Worm (Caenorhabditis elegans) whole organism, late embryonic: ENCODE measurements around the gene unc-1.

ENCODE experiments used
- C38D4.7 ChIP-seq: fragments of 200-800 bp; sonication (Bioruptor generic); optimal IDR thresholded peaks from 2 replicates; lab custom pipeline; 2018; ENCODE audit warnings: mild to moderate bottlenecking, missing genetic modification characterization, moderate library complexity, missing compliant biosample characterization
- F13H6.1 ChIP-seq: sonication (generic microtip); optimal IDR thresholded peaks from 2 replicates; lab custom pipeline; 2016; ENCODE audit warnings: missing genetic modification characterization, missing compliant biosample characterization
- K02D7.2 ChIP-seq: sonication (generic microtip); optimal IDR thresholded peaks from 2 replicates; lab custom pipeline; 2017; ENCODE audit warnings: mild to moderate bottlenecking, missing genetic modification characterization, missing compliant biosample characterization
- T23F11.4 ChIP-seq: fragments of 200-800 bp; sonication (Bioruptor generic); optimal IDR thresholded peaks from 2 replicates; lab custom pipeline; 2018; ENCODE audit warnings: mild to moderate bottlenecking, missing genetic modification characterization, missing compliant biosample characterization
- Y22D7AL.16 ChIP-seq: sonication (generic microtip); optimal IDR thresholded peaks from 2 replicates; lab custom pipeline; 2016; ENCODE audit warnings: missing genetic modification characterization, missing compliant biosample characterization
- ama-1 ChIP-seq: fragments of 150-350 bp; optimal IDR thresholded peaks from 2 replicates; lab custom pipeline; 2014
- ceh-18 ChIP-seq: sonication (generic microtip); optimal IDR thresholded peaks from 2 replicates; lab custom pipeline; 2016; ENCODE audit warnings: missing genetic modification characterization, missing compliant biosample characterization
- ceh-19 ChIP-seq: fragments of 200-800 bp; sonication (Bioruptor generic); optimal IDR thresholded peaks from 2 replicates; lab custom pipeline; 2018; ENCODE audit warnings: mild to moderate bottlenecking, missing genetic modification characterization, missing compliant biosample characterization
- ceh-22 ChIP-seq: sonication (generic microtip); optimal IDR thresholded peaks from 2 replicates; lab custom pipeline; 2017; ENCODE audit warnings: missing biosample characterization, missing genetic modification characterization
- ceh-24 ChIP-seq: sonication (generic microtip); optimal IDR thresholded peaks from 2 replicates; lab custom pipeline; 2016; ENCODE audit warnings: mild to moderate bottlenecking, missing genetic modification characterization, missing compliant biosample characterization
- ceh-30 ChIP-seq: fragments of 150-350 bp; optimal IDR thresholded peaks from 2 replicates; lab custom pipeline; 2014; ENCODE audit warnings: missing biosample characterization, missing genetic modification characterization
- ceh-31 ChIP-seq: sonication (generic microtip); optimal IDR thresholded peaks from 2 replicates; lab custom pipeline; 2016; ENCODE audit warnings: missing genetic modification characterization, missing compliant biosample characterization
- ceh-34 ChIP-seq: sonication (generic microtip); optimal IDR thresholded peaks from 2 replicates; lab custom pipeline; 2016; ENCODE audit warnings: mild to moderate bottlenecking, missing genetic modification characterization, missing compliant biosample characterization
- ceh-45 ChIP-seq: fragments of 200-800 bp; sonication (Bioruptor generic); IDR thresholded peaks from 2 replicates; pipeline ENCODE4 v1.3.6; 2022; ENCODE audit warnings: missing genetic modification reagents, missing genetic modification characterization, missing compliant biosample characterization
- ceh-48 ChIP-seq: sonication (generic microtip); optimal IDR thresholded peaks from 2 replicates; lab custom pipeline; 2016; ENCODE audit warnings: missing genetic modification characterization, inconsistent platforms, missing compliant biosample characterization
- ceh-9 ChIP-seq: sonication (generic microtip); optimal IDR thresholded peaks from 2 replicates; lab custom pipeline; 2016; ENCODE audit warnings: mild to moderate bottlenecking, missing genetic modification characterization, inconsistent platforms, missing compliant biosample characterization
- che-1 ChIP-seq: sonication (generic microtip); optimal IDR thresholded peaks from 2 replicates; lab custom pipeline; 2016; ENCODE audit warnings: mild to moderate bottlenecking, missing genetic modification characterization, missing compliant biosample characterization
- dve-1 ChIP-seq: sonication (generic microtip); optimal IDR thresholded peaks from 2 replicates; lab custom pipeline; 2017; ENCODE audit warnings: antibody characterized with exemption, mild to moderate bottlenecking, missing genetic modification characterization, missing compliant biosample characterization
- elt-2 ChIP-seq: sonication (generic microtip); optimal IDR thresholded peaks from 2 replicates; lab custom pipeline; 2016; ENCODE audit warnings: missing genetic modification reagents, missing genetic modification characterization, missing compliant biosample characterization
- elt-4 ChIP-seq: sonication (generic microtip); optimal IDR thresholded peaks from 2 replicates; lab custom pipeline; 2016; ENCODE audit warnings: missing genetic modification characterization, missing compliant biosample characterization
- eyg-1 ChIP-seq: sonication (generic microtip); optimal IDR thresholded peaks from 2 replicates; lab custom pipeline; 2016; ENCODE audit warnings: missing genotype, missing genetic modification characterization, missing compliant biosample characterization
- fkh-10 ChIP-seq: fragments of 150-350 bp; optimal IDR thresholded peaks from 2 replicates; lab custom pipeline; 2014; ENCODE audit warnings: missing biosample characterization, missing genetic modification reagents, missing genetic modification characterization
- fkh-6 ChIP-seq: sonication (generic microtip); optimal IDR thresholded peaks from 2 replicates; lab custom pipeline; 2016; ENCODE audit warnings: missing genetic modification characterization, missing compliant biosample characterization
- gmeb-2 ChIP-seq: sonication (generic microtip); optimal IDR thresholded peaks from 2 replicates; lab custom pipeline; 2016; ENCODE audit warnings: missing genetic modification characterization, inconsistent platforms, missing compliant biosample characterization
- hlh-15 ChIP-seq: sonication (generic microtip); optimal IDR thresholded peaks from 2 replicates; lab custom pipeline; 2016; ENCODE audit warnings: missing genetic modification characterization, missing compliant biosample characterization
- hlh-30 ChIP-seq: sonication (generic microtip); optimal IDR thresholded peaks from 2 replicates; lab custom pipeline; 2017; ENCODE audit warnings: antibody characterized with exemption, missing genetic modification characterization, missing compliant biosample characterization; ENCODE audit not compliant: insufficient read depth
- hlh-8 ChIP-seq: sonication (generic microtip); optimal IDR thresholded peaks from 2 replicates; lab custom pipeline; 2016; ENCODE audit warnings: missing genotype, missing genetic modification characterization, missing compliant biosample characterization
- madf-2 ChIP-seq: sonication (generic microtip); optimal IDR thresholded peaks from 2 replicates; lab custom pipeline; 2017; ENCODE audit warnings: missing genetic modification characterization, missing compliant biosample characterization
- mec-3 ChIP-seq: sonication (generic microtip); optimal IDR thresholded peaks from 2 replicates; lab custom pipeline; 2016; ENCODE audit warnings: borderline replicate concordance, missing genetic modification characterization, missing compliant biosample characterization
- odd-2 ChIP-seq: sonication (generic microtip); optimal IDR thresholded peaks from 2 replicates; lab custom pipeline; 2017; ENCODE audit warnings: antibody characterized with exemption, mild to moderate bottlenecking, missing genetic modification characterization, missing compliant biosample characterization
- pag-3 ChIP-seq: sonication (generic microtip); optimal IDR thresholded peaks from 2 replicates; lab custom pipeline; 2016; ENCODE audit warnings: missing compliant biosample characterization, missing genetic modification characterization, borderline replicate concordance
- pat-9 ChIP-seq: fragments of 200-800 bp; sonication (Bioruptor generic); optimal IDR thresholded peaks from 2 replicates; lab custom pipeline; 2018; ENCODE audit warnings: mild to moderate bottlenecking, missing genetic modification characterization, moderate library complexity, missing compliant biosample characterization
- pax-1 ChIP-seq: fragments of 150-350 bp; optimal IDR thresholded peaks from 2 replicates; lab custom pipeline; 2014; ENCODE audit warnings: missing biosample characterization, missing genetic modification characterization
- pha-2 ChIP-seq: sonication (generic microtip); optimal IDR thresholded peaks from 2 replicates; lab custom pipeline; 2017; ENCODE audit warnings: mild to moderate bottlenecking, missing genetic modification characterization, missing compliant biosample characterization
- pqm-1 ChIP-seq: sonication (generic microtip); optimal IDR thresholded peaks from 2 replicates; lab custom pipeline; 2016; ENCODE audit warnings: missing genetic modification characterization, missing compliant biosample characterization
- pros-1 ChIP-seq: fragments of 150-350 bp; optimal IDR thresholded peaks from 2 replicates; lab custom pipeline; 2014; ENCODE audit warnings: missing biosample characterization, missing genetic modification reagents, missing genetic modification characterization
- ref-2 ChIP-seq: sonication (generic microtip); optimal IDR thresholded peaks from 2 replicates; lab custom pipeline; 2016; ENCODE audit warnings: missing genetic modification characterization, missing compliant biosample characterization
- rnt-1 ChIP-seq: sonication (generic microtip); optimal IDR thresholded peaks from 2 replicates; lab custom pipeline; 2016; ENCODE audit warnings: missing genetic modification characterization, missing compliant biosample characterization
- sdc-2 ChIP-seq: sonication (generic microtip); optimal IDR thresholded peaks from 2 replicates; lab custom pipeline; 2016; ENCODE audit warnings: missing genotype, missing genetic modification characterization, missing compliant biosample characterization
- sox-2 ChIP-seq: fragments of 200-800 bp; sonication (Bioruptor generic); IDR thresholded peaks from 2 replicates; pipeline ENCODE4 v1.3.6; 2022; ENCODE audit warnings: missing genetic modification reagents, missing genetic modification characterization, missing compliant biosample characterization
- sox-4 ChIP-seq: sonication (generic microtip); optimal IDR thresholded peaks from 2 replicates; lab custom pipeline; 2017; ENCODE audit warnings: mild to moderate bottlenecking, missing genetic modification characterization, inconsistent platforms, missing compliant biosample characterization
- syd-9 ChIP-seq: sonication (generic microtip); optimal IDR thresholded peaks from 2 replicates; lab custom pipeline; 2016; ENCODE audit warnings: mild to moderate bottlenecking, missing genetic modification characterization, moderate library complexity, missing compliant biosample characterization
- tbx-2 ChIP-seq: sonication (generic microtip); optimal IDR thresholded peaks from 2 replicates; lab custom pipeline; 2016; ENCODE audit warnings: missing genetic modification characterization, missing compliant biosample characterization
- unc-3 ChIP-seq, 2 experiments: fragments of 200-800 bp in 1 of 2; sonication (Bioruptor generic) in 1 of 2; sonication (generic microtip) in 1 of 2; conservative IDR thresholded peaks in 1 of 2; optimal IDR thresholded peaks in 1 of 2; 2 replicates each; pipeline versions ENCODE4 v1.3.6 to Lab custom; 2016 to 2022; ENCODE audit warnings: missing compliant biosample characterization in 2 of 2, missing genetic modification characterization in 2 of 2, missing genetic modification reagents in 1 of 2
- unc-42 ChIP-seq: sonication (generic microtip); optimal IDR thresholded peaks from 2 replicates; lab custom pipeline; 2016; ENCODE audit warnings: missing genotype, missing genetic modification characterization, missing compliant biosample characterization
- unc-55 ChIP-seq: sonication (generic microtip); optimal IDR thresholded peaks from 2 replicates; lab custom pipeline; 2017; ENCODE audit warnings: missing biosample characterization, missing genetic modification reagents, missing genetic modification characterization
- unc-86 ChIP-seq: sonication (generic microtip); optimal IDR thresholded peaks from 2 replicates; lab custom pipeline; 2016; ENCODE audit warnings: missing genetic modification characterization, missing compliant biosample characterization
- zip-5 ChIP-seq: sonication (generic microtip); optimal IDR thresholded peaks from 2 replicates; lab custom pipeline; 2016; ENCODE audit warnings: missing genetic modification characterization, missing compliant biosample characterization

unc-1 gene

ce11 chrX:1044327-1044726 lies 17.9 kb downstream of the unc-1 start:
- TF ChIP-seq pqm-1 (no peak), unc-55 (GFP tag; lab: Kevin White, UChicago) (no peak), hlh-8 (tag; lab: Kevin White, UChicago) (no peak), sox-2 (GFP tag; lab: Robert Waterston, UW) (no peak), ceh-34 (tag; lab: Kevin White, UChicago) (no peak), hlh-30 (no peak), C38D4.7 (GFP tag; lab: Kevin White, UChicago) (no peak), unc-86 (tag; lab: Kevin White, UChicago) (no peak), pros-1 (tag; lab: Kevin White, UChicago) (no peak), ama-1 (lab: Kevin White, UChicago) (no peak), ceh-45 (no peak), madf-2 (tag; lab: Kevin White, UChicago) (no peak), pag-3 (tag; lab: Kevin White, UChicago) (no peak), unc-3 (GFP tag; conservative IDR thresholded peaks at IDR 0.05; lab: Robert Waterston, UW) (no peak), unc-3 (tag; optimal IDR thresholded peaks at IDR 0.05; lab: Kevin White, UChicago) (no peak)

ce11 chrX:1038347-1038746 lies 23.9 kb downstream of the unc-1 start, which contains the start of gene F55A4.7:
F55A4.7 (minus strand) TSS chrX:1038447.
- no peak for TF ChIP-seq ceh-31 (tag; lab: Kevin White, UChicago)
- no peak for TF ChIP-seq fkh-6 (tag; lab: Kevin White, UChicago)
- TF ChIP-seq pax-1 (tag; lab: Kevin White, UChicago) = no peak
- TF ChIP-seq hlh-15 (tag; lab: Kevin White, UChicago) = no peak
- TF ChIP-seq ceh-19 (GFP tag; lab: Kevin White, UChicago) = no peak
- no peak for TF ChIP-seq T23F11.4
- TF ChIP-seq pqm-1 = no peak
- TF ChIP-seq sdc-2 = no peak
- no peak for TF ChIP-seq sox-4 (tag; lab: Kevin White, UChicago)
- no peak for TF ChIP-seq zip-5 (tag; lab: Kevin White, UChicago)
- no peak for TF ChIP-seq pha-2 (tag; lab: Kevin White, UChicago)
- no peak for TF ChIP-seq ceh-30 (tag; lab: Kevin White, UChicago)
- no peak for TF ChIP-seq ceh-22
- TF ChIP-seq ceh-34 (tag; lab: Kevin White, UChicago) = no peak

ce11 chrX:1035039-1035598 lies 27.1 kb downstream of the unc-1 start, which contains the start of the genes stau-1 and sec-22:
stau-1 (minus strand) TSS chrX:1035286.
sec-22 (plus strand) TSS chrX:1035548.
- TF ChIP-seq ceh-19 (GFP tag; lab: Kevin White, UChicago) (no peak), odd-2 (tag; lab: Kevin White, UChicago) (no peak), fkh-10 (GFP tag; lab: Kevin White, UChicago) (no peak), ceh-48 (peak; percentile 76), hlh-15 (tag; lab: Kevin White, UChicago) (no peak), unc-42 (tag; lab: Kevin White, UChicago) (peak; percentile 25), rnt-1 (no peak), ceh-9 (tag; lab: Kevin White, UChicago) (no peak), elt-2 (tag; lab: Kevin White, UChicago) (no peak), eyg-1 (tag; lab: Kevin White, UChicago) (no peak), mec-3 (tag; lab: Kevin White, UChicago) (no peak), gmeb-2 (tag; lab: Kevin White, UChicago) (no peak), T23F11.4 (no peak), syd-9 (tag; lab: Kevin White, UChicago) (no peak), dve-1 (tag; lab: Kevin White, UChicago) (no peak), pax-1 (tag; lab: Kevin White, UChicago) (no peak), Y22D7AL.16 (tag; lab: Kevin White, UChicago) (no peak), ceh-18 (tag; lab: Kevin White, UChicago) (no peak), elt-4 (tag; lab: Kevin White, UChicago) (no peak), ceh-24 (tag; lab: Kevin White, UChicago) (no peak), F13H6.1 (tag; lab: Kevin White, UChicago) (no peak), che-1 (tag; lab: Kevin White, UChicago) (no peak), K02D7.2 (tag; lab: Kevin White, UChicago) (no peak), unc-86 (tag; lab: Kevin White, UChicago) (no peak), hlh-30 (no peak), sdc-2 (peak; percentile 51), C38D4.7 (GFP tag; lab: Kevin White, UChicago) (no peak), tbx-2 (tag; lab: Kevin White, UChicago) (peak; percentile 15), pha-2 (tag; lab: Kevin White, UChicago) (no peak), ref-2 (no peak), sox-2 (GFP tag; lab: Robert Waterston, UW) (no peak; the same call in 1 of the 2 replicates), pros-1 (tag; lab: Kevin White, UChicago) (no peak), pat-9 (tag; lab: Kevin White, UChicago) (no peak)
